Fruit fly (Drosophila melanogaster) whole organism, embryonic: ENCODE measurements around the gene CG31948.

Experiments
- Awh ChIP-seq: fragments of 200-800 bp; sonication (Bioruptor generic); IDR thresholded peaks from 2 replicates; pipeline ENCODE4, ENCODE4 v1.3.6; 2022; ENCODE audit warnings: missing biosample characterization, missing genetic modification characterization
- CG10274 ChIP-seq: fragments of 200-800 bp; sonication (Bioruptor generic); optimal IDR thresholded peaks from 3 replicates; lab custom pipeline; 2017; ENCODE audit warnings: missing biosample characterization, mild to moderate bottlenecking, missing genetic modification characterization
- CG10321 ChIP-seq: fragments of 200-800 bp; sonication (Bioruptor generic); IDR thresholded peaks from 2 replicates; pipeline ENCODE4 v1.3.6; 2022; ENCODE audit warnings: missing biosample characterization, missing genetic modification characterization
- CG10431 ChIP-seq: fragments of 200-800 bp; sonication (Bioruptor generic); optimal IDR thresholded peaks from 3 replicates; lab custom pipeline; 2018; ENCODE audit warnings: missing biosample characterization, mild to moderate bottlenecking, missing genetic modification characterization
- CG10462 ChIP-seq: fragments of 200-800 bp; sonication (Bioruptor generic); optimal IDR thresholded peaks from 2 replicates; lab custom pipeline; 2016; ENCODE audit warnings: missing biosample characterization, missing genetic modification characterization
- CG13424 ChIP-seq: fragments of 200-800 bp; sonication (Bioruptor generic); optimal IDR thresholded peaks from 2 replicates; lab custom pipeline; 2019; ENCODE audit warnings: missing biosample characterization, mild to moderate bottlenecking, missing genetic modification characterization, moderate library complexity
- CG14710 ChIP-seq: fragments of 200-800 bp; sonication (Bioruptor generic); optimal IDR thresholded peaks from 3 replicates; lab custom pipeline; 2019; ENCODE audit warnings: missing biosample characterization, mild to moderate bottlenecking, missing genetic modification characterization, moderate library complexity
- CG1529 ChIP-seq: fragments of 200-800 bp; sonication (Bioruptor generic); optimal IDR thresholded peaks from 3 replicates; lab custom pipeline; 2018; ENCODE audit warnings: missing biosample characterization, missing genetic modification characterization
- CG18011 ChIP-seq: fragments of 200-800 bp; sonication (Bioruptor generic); optimal IDR thresholded peaks from 2 replicates; lab custom pipeline; 2017; ENCODE audit warnings: missing biosample characterization, missing genetic modification characterization, mild to moderate bottlenecking, moderate library complexity, missing genotype
- CG18476 ChIP-seq: fragments of 200-800 bp; sonication (Bioruptor generic); optimal IDR thresholded peaks from 2 replicates; lab custom pipeline; 2016; ENCODE audit warnings: missing biosample characterization, mild to moderate bottlenecking, missing genetic modification characterization
- CG3163 ChIP-seq: fragments of 200-800 bp; sonication (Bioruptor generic); optimal IDR thresholded peaks from 3 replicates; lab custom pipeline; 2016; ENCODE audit warnings: missing biosample characterization, missing genetic modification characterization
- CG5180 ChIP-seq: fragments of 200-800 bp; sonication (Bioruptor generic); optimal IDR thresholded peaks from 3 replicates; lab custom pipeline; 2017; ENCODE audit warnings: missing biosample characterization, missing genetic modification characterization, mild to moderate bottlenecking, moderate library complexity, missing genetic modification reagents
- CG6654 ChIP-seq: fragments of 200-800 bp; sonication (Bioruptor generic); optimal IDR thresholded peaks from 2 replicates; lab custom pipeline; 2017; ENCODE audit warnings: missing biosample characterization, mild to moderate bottlenecking, missing genetic modification characterization
- CG7745 ChIP-seq: fragments of 200-800 bp; sonication (Bioruptor generic); optimal IDR thresholded peaks from 2 replicates; lab custom pipeline; 2018; ENCODE audit warnings: missing biosample characterization, mild to moderate bottlenecking, missing genetic modification characterization, moderate library complexity
- CG7928 ChIP-seq: fragments of 200-800 bp; sonication (Bioruptor generic); optimal IDR thresholded peaks from 2 replicates; lab custom pipeline; 2017; ENCODE audit warnings: missing biosample characterization, mild to moderate bottlenecking, missing genetic modification characterization
- CG7963 ChIP-seq: fragments of 200-800 bp; sonication (Bioruptor generic); IDR thresholded peaks from 3 replicates; pipeline ENCODE4 v1.3.6; 2022; ENCODE audit warnings: missing biosample characterization, missing genetic modification characterization; ENCODE audit not compliant: partially characterized antibody
- CG9437 ChIP-seq: fragments of 200-800 bp; sonication (Bioruptor generic); optimal IDR thresholded peaks from 2 replicates; lab custom pipeline; 2018; ENCODE audit warnings: missing biosample characterization, mild to moderate bottlenecking, missing genetic modification characterization
- Camta ChIP-seq: fragments of 200-800 bp; sonication (Bioruptor generic); optimal IDR thresholded peaks from 2 replicates; lab custom pipeline; 2016; ENCODE audit warnings: missing biosample characterization, missing genetic modification characterization
- D19B ChIP-seq: fragments of 200-800 bp; sonication (Bioruptor generic); optimal IDR thresholded peaks from 2 replicates; lab custom pipeline; 2017; ENCODE audit warnings: missing biosample characterization, mild to moderate bottlenecking, missing genetic modification characterization
- Doc2 ChIP-seq: fragments of 200-800 bp; sonication (Bioruptor generic); IDR thresholded peaks from 2 replicates; pipeline ENCODE4 v1.3.6; 2022; ENCODE audit warnings: missing biosample characterization, missing genetic modification characterization
- ERR ChIP-seq: fragments of 200-800 bp; sonication (Bioruptor generic); optimal IDR thresholded peaks from 2 replicates; lab custom pipeline; 2016; ENCODE audit warnings: missing biosample characterization, missing genetic modification characterization
- Fer2 ChIP-seq: fragments of 200-800 bp; sonication (Bioruptor generic); optimal IDR thresholded peaks from 2 replicates; lab custom pipeline; 2018; ENCODE audit warnings: missing biosample characterization, mild to moderate bottlenecking, missing genetic modification characterization, moderate library complexity
- Gsc ChIP-seq: fragments of 200-800 bp; sonication (Bioruptor generic); IDR thresholded peaks from 2 replicates; pipeline ENCODE4 v1.3.6; 2022; ENCODE audit warnings: missing biosample characterization, missing genetic modification characterization
- MTF-1 ChIP-seq: fragments of 200-800 bp; sonication (Bioruptor generic); optimal IDR thresholded peaks from 2 replicates; lab custom pipeline; 2018; ENCODE audit warnings: missing biosample characterization, mild to moderate bottlenecking, missing genetic modification characterization, borderline replicate concordance
- NC2α ChIP-seq: fragments of 200-800 bp; sonication (Bioruptor generic); optimal IDR thresholded peaks from 2 replicates; lab custom pipeline; 2016; ENCODE audit warnings: missing biosample characterization, missing genetic modification characterization
- Oaz ChIP-seq: fragments of 200-800 bp; sonication (Bioruptor generic); IDR thresholded peaks from 2 replicates; pipeline ENCODE4 v1.3.6; 2022; ENCODE audit warnings: missing biosample characterization, missing genetic modification characterization
- amos ChIP-seq: fragments of 200-800 bp; sonication (Bioruptor generic); IDR thresholded peaks from 2 replicates; pipeline ENCODE4 v1.3.6; 2022; ENCODE audit warnings: missing biosample characterization, missing genetic modification characterization; ENCODE audit not compliant: partially characterized antibody
- bsh ChIP-seq, 2 experiments: fragments of 200-800 bp; sonication (Bioruptor generic); optimal IDR thresholded peaks; 2 replicates each; lab custom pipeline; 2017 to 2018; ENCODE audit warnings: mild to moderate bottlenecking in 2 of 2, missing biosample characterization in 2 of 2, missing genetic modification characterization in 2 of 2, moderate library complexity in 1 of 2
- ci ChIP-seq: fragments of 200-800 bp; sonication (Bioruptor generic); IDR thresholded peaks from 3 replicates; pipeline ENCODE4 v1.3.6; 2022; ENCODE audit warnings: missing biosample characterization, missing genetic modification characterization
- croc ChIP-seq: fragments of 200-800 bp; sonication (Bioruptor generic); conservative IDR thresholded peaks from 3 replicates; pipeline ENCODE4 v1.3.6; 2022; ENCODE audit warnings: missing biosample characterization, missing genetic modification characterization
- crol ChIP-seq: fragments of 200-800 bp; sonication (Bioruptor generic); IDR thresholded peaks from 2 replicates; pipeline ENCODE4 v1.3.6; 2022; ENCODE audit warnings: missing biosample characterization, missing genetic modification characterization
- crp ChIP-seq, 2 experiments: fragments of 200-800 bp; sonication (Bioruptor generic); optimal IDR thresholded peaks; 2 replicates in 1 of 2; 3 replicates in 1 of 2; lab custom pipeline; 2017; ENCODE audit warnings: missing biosample characterization in 2 of 2, missing genetic modification characterization in 2 of 2, mild to moderate bottlenecking in 1 of 2, moderate library complexity in 1 of 2
- eyg ChIP-seq: fragments of 200-800 bp; sonication (Bioruptor generic); optimal IDR thresholded peaks from 3 replicates; lab custom pipeline; 2016; ENCODE audit warnings: missing biosample characterization, missing genetic modification characterization
- hb ChIP-seq: fragments of 200-800 bp; sonication (Bioruptor generic); IDR thresholded peaks from 3 replicates; pipeline ENCODE4 v1.3.6; 2022; ENCODE audit warnings: missing biosample characterization, missing genetic modification characterization; ENCODE audit not compliant: partially characterized antibody
- insv ChIP-seq, 2 experiments: fragments of 200-800 bp; sonication (Bioruptor generic); optimal IDR thresholded peaks; 3 replicates each; lab custom pipeline; 2016 to 2018; ENCODE audit warnings: missing biosample characterization in 2 of 2, missing genetic modification characterization in 2 of 2
- knrl ChIP-seq: fragments of 200-800 bp; sonication (Bioruptor generic); IDR thresholded peaks from 3 replicates; pipeline ENCODE4 v1.3.6; 2022; ENCODE audit warnings: missing biosample characterization, missing genetic modification characterization; ENCODE audit not compliant: partially characterized antibody
- lilli ChIP-seq: fragments of 200-800 bp; sonication (Bioruptor generic); optimal IDR thresholded peaks from 3 replicates; lab custom pipeline; 2016; ENCODE audit warnings: missing biosample characterization, missing genetic modification characterization
- nom ChIP-seq: fragments of 200-800 bp; sonication (Bioruptor generic); optimal IDR thresholded peaks from 2 replicates; lab custom pipeline; 2017; ENCODE audit warnings: missing biosample characterization, missing genetic modification characterization, mild to moderate bottlenecking, moderate library complexity, missing genetic modification reagents
- odd ChIP-seq: fragments of 200-800 bp; sonication (Bioruptor generic); optimal IDR thresholded peaks from 2 replicates; lab custom pipeline; 2017; ENCODE audit warnings: missing biosample characterization, mild to moderate bottlenecking, missing genetic modification characterization
- phol ChIP-seq: fragments of 200-800 bp; sonication (Bioruptor generic); optimal IDR thresholded peaks from 3 replicates; lab custom pipeline; 2018; ENCODE audit warnings: missing biosample characterization, mild to moderate bottlenecking, missing genetic modification characterization, moderate library complexity
- prd ChIP-seq, 3 experiments: fragments of >200 bp in 2 of 3; fragments of 200-800 bp in 1 of 3; sonication (Bioruptor generic) in 1 of 3; optimal IDR thresholded peaks in 2 of 3; IDR thresholded peaks in 1 of 3; 2 replicates in 2 of 3; 3 replicates in 1 of 3; pipeline versions ENCODE4 v1.3.6 to Lab custom; 2017 to 2022; ENCODE audit warnings: missing biosample characterization in 1 of 3, missing genetic modification characterization in 1 of 3
- pzg ChIP-seq: fragments of 200-800 bp; sonication (Bioruptor generic); optimal IDR thresholded peaks from 3 replicates; lab custom pipeline; 2018; ENCODE audit warnings: missing biosample characterization, mild to moderate bottlenecking, missing genetic modification characterization, moderate library complexity
- sens-2 ChIP-seq: fragments of 200-800 bp; sonication (Bioruptor generic); IDR thresholded peaks from 2 replicates; pipeline ENCODE4 v1.3.6; 2022; ENCODE audit warnings: missing biosample characterization, missing genetic modification characterization
- so ChIP-seq: fragments of 200-800 bp; sonication (Bioruptor generic); IDR thresholded peaks from 3 replicates; pipeline ENCODE4 v1.3.6; 2022; ENCODE audit warnings: missing biosample characterization, missing genetic modification characterization
- sr ChIP-seq: fragments of 200-800 bp; sonication (Bioruptor generic); IDR thresholded peaks from 3 replicates; pipeline ENCODE4 v1.3.6; 2022; ENCODE audit warnings: missing biosample characterization, missing genetic modification characterization
- ssp ChIP-seq: fragments of 200-800 bp; sonication (Bioruptor generic); IDR thresholded peaks from 2 replicates; pipeline ENCODE4 v1.3.6; 2022; ENCODE audit warnings: missing biosample characterization, missing genetic modification characterization
- tio ChIP-seq: fragments of 200-800 bp; sonication (Bioruptor generic); optimal IDR thresholded peaks from 2 replicates; lab custom pipeline; 2017; ENCODE audit warnings: missing biosample characterization, missing genetic modification characterization, inconsistent platforms
- trem ChIP-seq: fragments of 200-800 bp; optimal IDR thresholded peaks from 3 replicates; lab custom pipeline; 2019; ENCODE audit warnings: missing biosample characterization, mild to moderate bottlenecking, missing genetic modification characterization, moderate library complexity
- vvl ChIP-seq: fragments of 200-800 bp; sonication (Bioruptor generic); IDR thresholded peaks from 2 replicates; pipeline ENCODE4 v1.3.6; 2022; ENCODE audit warnings: missing biosample characterization, missing genetic modification characterization

Gene CG31948

dm6 chr2L:2380805-2381204, 35.7 kb downstream of the CG31948 start, which contains the start of gene Eogt (continued):
- TF ChIP-seq CG18011 (GFP tag; lab: Kevin White, UChicago) (peak; percentile 86), CG1529 (GFP tag; lab: Kevin White, UChicago) (peak; percentile 78), knrl (GFP tag; lab: Robert Waterston, UW) (peak; percentile 25; the same call in 1 of the 3 replicates), insv (GFP tag; optimal IDR thresholded peaks at IDR 0.05; lab: Kevin White, UChicago) (peak in 1 of 2 experiments; percentile 56), Awh (GFP tag; lab: Robert Waterston, UW) (peak; percentile 96), prd (optimal IDR thresholded peaks at IDR 0.05; lab: Kevin White, UChicago) (no peak), prd (GFP tag; IDR thresholded peaks at IDR 0.05; lab: Robert Waterston, UW) (peak; percentile 99), CG10321 (GFP tag; lab: Robert Waterston, UW) (peak; percentile 80), CG10462 (GFP tag; lab: Kevin White, UChicago) (peak; percentile 90), CG10431 (GFP tag; lab: Kevin White, UChicago) (peak; percentile 67), Gsc (GFP tag; lab: Robert Waterston, UW) (peak; percentile 93), pzg (GFP tag; lab: Kevin White, UChicago) (peak; percentile 47), trem (tag; lab: Kevin White, UChicago) (peak; percentile 90), CG7928 (peak; percentile 59), CG14710 (tag; lab: Kevin White, UChicago) (peak; percentile 93), bsh (GFP tag; optimal IDR thresholded peaks at IDR 0.05; lab: Kevin White, UChicago) (peak in 1 of 2 experiments; percentile 96), crp (GFP tag; optimal IDR thresholded peaks at IDR 0.05; lab: Kevin White, UChicago) (peak in 1 of 2 experiments; percentile 64), CG6654 (peak; percentile 70), Doc2 (0 out of 2 replicates have a peak, but pooled peaks have one; percentile 67), D19B (GFP tag; lab: Kevin White, UChicago) (peak; percentile 68), MTF-1 (peak; percentile 73), ssp (peak; percentile 91), sr (GFP tag; lab: Robert Waterston, UW) (peak; percentile 82; the same call in 2 of the 3 replicates), tio (peak; percentile 88), CG13424 (tag; lab: Kevin White, UChicago) (peak; percentile 95), CG18476 (GFP tag; lab: Kevin White, UChicago) (peak; percentile 86), CG10274 (GFP tag; lab: Kevin White, UChicago) (peak; percentile 53), CG7963 (GFP tag; lab: Robert Waterston, UW) (no peak), Camta (GFP tag; lab: Kevin White, UChicago) (peak; percentile 69), hb (GFP tag; lab: Robert Waterston, UW) (no peak), crol (GFP tag; lab: Robert Waterston, UW) (peak; percentile 54; the same call in 1 of the 2 replicates), eyg (GFP tag; lab: Kevin White, UChicago) (no peak), vvl (peak; percentile 98), CG3163 (peak; percentile 32), lilli (GFP tag; lab: Kevin White, UChicago) (peak; percentile 92), Fer2 (tag; lab: Kevin White, UChicago) (peak; percentile 85), Oaz (peak; percentile 95), sens-2 (peak; percentile 95), NC2α (GFP tag; lab: Kevin White, UChicago) (peak; percentile 36), CG5180 (GFP tag; lab: Kevin White, UChicago) (peak; percentile 61), CG7745 (tag; lab: Kevin White, UChicago) (no peak), amos (GFP tag; lab: Robert Waterston, UW) (no peak), odd (GFP tag; lab: Kevin White, UChicago) (peak; percentile 72), CG9437 (GFP tag; lab: Kevin White, UChicago) (peak; percentile 84), so (GFP tag; lab: Robert Waterston, UW) (peak; percentile 94), nom (GFP tag; lab: Kevin White, UChicago) (peak; percentile 81), phol (tag; lab: Kevin White, UChicago) (peak; percentile 94), croc (GFP tag; lab: Robert Waterston, UW) (peak; percentile 97), ci (GFP tag; lab: Robert Waterston, UW) (peak; percentile 98), ERR (no peak)
